Worm (Caenorhabditis elegans): Measurements from ENCODE around the gene Y116F11B.13.

ce11 chrV:19848014-19848413 lies 35.0 kb upstream of the Y116F11B.13 start, which contains the start of gene Y116F11B.7:
- TF ChIP-seq nhr-28 (tag; optimal IDR thresholded peaks at IDR 0.05), result no peak
- no peak for TF ChIP-seq lin-39 (tag; optimal IDR thresholded peaks at IDR 0.05)
- TF ChIP-seq fkh-4 (tag; optimal IDR thresholded peaks at IDR 0.05; ENCODE audit: borderline replicate concordance), result no peak
- TF ChIP-seq ama-1 (optimal IDR thresholded peaks at IDR 0.05), result no peak
- TF ChIP-seq dpl-1 (GFP tag; optimal IDR thresholded peaks at IDR 0.05), result no peak
- no peak for TF ChIP-seq ztf-11 (tag; optimal IDR thresholded peaks at IDR 0.05)
- no peak for TF ChIP-seq egl-27 (tag; optimal IDR thresholded peaks at IDR 0.05)
- no peak for TF ChIP-seq pqm-1 (tag; optimal IDR thresholded peaks at IDR 0.05)
- TF ChIP-seq nhr-11 (tag; optimal IDR thresholded peaks at IDR 0.05), result no peak
- no peak for TF ChIP-seq ces-1 (GFP tag; optimal IDR thresholded peaks at IDR 0.05)

Data from whole organism, L1 larva.